Worm (Caenorhabditis elegans): ENCODE results near the gene unc-41.
A peak's percentile ranks its signal among the peaks of the same experiment; 100 is the strongest.

unc-41 gene

ce11 chrV:9958654-9959053 lies 17.4 kb downstream of the unc-41 start (continued):
- TF ChIP-seq irx-1 (tag; optimal IDR thresholded peaks at IDR 0.05) (no peak), pqm-1 (tag; optimal IDR thresholded peaks at IDR 0.05) (no peak), jun-1 (tag; optimal IDR thresholded peaks at IDR 0.05) (no peak), fkh-4 (tag; optimal IDR thresholded peaks at IDR 0.05; ENCODE audit: borderline replicate concordance) (no peak), sox-4 (tag; optimal IDR thresholded peaks at IDR 0.05) (no peak), snu-23 (GFP tag; optimal IDR thresholded peaks at IDR 0.05) (peak; percentile 50)

ce11 chrV:9958231-9958630 lies 17.8 kb downstream of the unc-41 start, which contains the start of gene anmt-3:
Gene anmt-3, minus strand, starts transcription at chrV:9958331.
- no peak for TF ChIP-seq ceh-90 (tag; optimal IDR thresholded peaks at IDR 0.05)
- no peak for TF ChIP-seq ceh-82 (tag; optimal IDR thresholded peaks at IDR 0.05)
- TF ChIP-seq jun-1 (tag; optimal IDR thresholded peaks at IDR 0.05): no peak
- TF ChIP-seq efl-1 (optimal IDR thresholded peaks at IDR 0.05): no peak
- TF ChIP-seq efl-1 (GFP tag; optimal IDR thresholded peaks at IDR 0.05 in 1 of 2): peak in 1 of 2 experiments; percentile 25
- TF ChIP-seq mab-9 (GFP tag; IDR thresholded peaks at IDR 0.05): no peak

ce11 chrV:9952396-9952795 lies 23.6 kb downstream of the unc-41 start, which contains the start of gene mam-5:
Gene mam-5, plus strand, starts transcription at chrV:9952699.
- TF ChIP-seq ces-1 (GFP tag; optimal IDR thresholded peaks at IDR 0.05): no peak
- no peak for TF ChIP-seq efl-1 (optimal IDR thresholded peaks at IDR 0.05)
- peak in 1 of 2 experiments; percentile 24 for TF ChIP-seq efl-1 (GFP tag; optimal IDR thresholded peaks at IDR 0.05 in 1 of 2)
- TF ChIP-seq blmp-1 (tag; optimal IDR thresholded peaks at IDR 0.05): peak; percentile 53

ce11 chrV:9950861-9951260 lies 25.2 kb downstream of the unc-41 start, which contains the start of gene ttr-46:
Gene ttr-46, plus strand, starts transcription at chrV:9951233.
- TF ChIP-seq nhr-85 (tag) (no peak), efl-1 (optimal IDR thresholded peaks at IDR 0.05) (no peak), efl-1 (GFP tag; optimal IDR thresholded peaks at IDR 0.05 in 1 of 2) (peak in 1 of 2 experiments; percentile 86), nhr-11 (tag; optimal IDR thresholded peaks at IDR 0.05) (no peak), irx-1 (tag; optimal IDR thresholded peaks at IDR 0.05) (no peak), elt-2 (tag; optimal IDR thresholded peaks at IDR 0.05) (peak; percentile 7)

ce11 chrV:9948840-9949239 lies 27.2 kb downstream of the unc-41 start, which contains the start of gene nlp-58:
Gene nlp-58, minus strand, starts transcription at chrV:9948940.
- TF ChIP-seq elt-2 (tag; optimal IDR thresholded peaks at IDR 0.05) (no peak), ztf-4 (tag; optimal IDR thresholded peaks at IDR 0.05) (no peak)

ce11 chrV:9944093-9944492 lies 31.9 kb downstream of the unc-41 start, which contains the start of gene sre-28:
Gene sre-28, plus strand, starts transcription at chrV:9944393.
- TF ChIP-seq fkh-10 (GFP tag; optimal IDR thresholded peaks at IDR 0.05): no peak
- no peak for TF ChIP-seq egl-13 (tag; optimal IDR thresholded peaks at IDR 0.05)

- no peak for TF ChIP-seq nhr-237 (tag; optimal IDR thresholded peaks at IDR 0.05)
- TF ChIP-seq sptf-1 (tag; optimal IDR thresholded peaks at IDR 0.05): no peak
- TF ChIP-seq nhr-77 (tag; optimal IDR thresholded peaks at IDR 0.05): no peak
- TF ChIP-seq aly-2 (tag; optimal IDR thresholded peaks at IDR 0.05): no peak
- TF ChIP-seq unc-98 (GFP tag; IDR thresholded peaks at IDR 0.05): no peak
- TF ChIP-seq zag-1 (tag; optimal IDR thresholded peaks at IDR 0.05): no peak
- no peak for TF ChIP-seq pag-3 (tag; optimal IDR thresholded peaks at IDR 0.05; ENCODE audit: borderline replicate concordance, insufficient read depth)
- TF ChIP-seq fkh-10 (GFP tag; optimal IDR thresholded peaks at IDR 0.05): no peak
- TF ChIP-seq mab-9 (GFP tag; IDR thresholded peaks at IDR 0.05): no peak
- no peak for TF ChIP-seq F16B12.6 (tag; optimal IDR thresholded peaks at IDR 0.05)
- no peak for TF ChIP-seq swsn-7 (tag; optimal IDR thresholded peaks at IDR 0.05)
- no peak for TF ChIP-seq nhr-85 (tag)
- no peak for TF ChIP-seq rnt-1 (tag; optimal IDR thresholded peaks at IDR 0.05)
- TF ChIP-seq fkh-8 (tag; optimal IDR thresholded peaks at IDR 0.05): no peak
- TF ChIP-seq efl-3 (GFP tag; optimal IDR thresholded peaks at IDR 0.05): no peak
- no peak for TF ChIP-seq sup-37 (GFP tag; optimal IDR thresholded peaks at IDR 0.05)
- no peak for TF ChIP-seq hpl-2 (GFP tag; optimal IDR thresholded peaks at IDR 0.05)
- no peak for TF ChIP-seq hlh-4 (tag; optimal IDR thresholded peaks at IDR 0.05)
- no peak for TF ChIP-seq C34B4.2 (tag; optimal IDR thresholded peaks at IDR 0.05)
- no peak for TF ChIP-seq nhr-71 (tag; optimal IDR thresholded peaks at IDR 0.05)
These were observed 33.0 kb downstream of the unc-41 start, which contains the start of gene fipr-12 for ce11 chrV:9943039-9943438. Gene fipr-12, plus strand, starts transcription at chrV:9943339.

Data from whole organism, L1 larva.